Fruit fly (Drosophila melanogaster): ENCODE measurements around the gene Prx3.

The Prx3 gene

dm6 chr3R:17546115-17546705, at the start of gene Prx3:
TSS of gene Prx3 (minus strand) at chr3R:17546531.
- no peak for TF ChIP-seq psq (optimal IDR thresholded peaks at IDR 0.05)
- no peak for TF ChIP-seq usp (GFP tag; optimal IDR thresholded peaks at IDR 0.05)
- TF ChIP-seq CG8478 (optimal IDR thresholded peaks at IDR 0.05): no peak
- TF ChIP-seq Dll (optimal IDR thresholded peaks at IDR 0.05): no peak
- no peak for TF ChIP-seq EcR (GFP tag; optimal IDR thresholded peaks at IDR 0.05)

- TF ChIP-seq EcR (GFP tag; optimal IDR thresholded peaks at IDR 0.05): no peak
- TF ChIP-seq usp (GFP tag; optimal IDR thresholded peaks at IDR 0.05): no peak
- TF ChIP-seq psq (optimal IDR thresholded peaks at IDR 0.05): no peak
- no peak for TF ChIP-seq pan (optimal IDR thresholded peaks at IDR 0.05)
Measured at dm6 chr3R:17595084-17595483, 48.8 kb upstream of the Prx3 start, which contains the start of gene Sgs5. TSS of gene Sgs5 (plus strand) at chr3R:17595362.

dm6 chr3R:17594086-17594485, 47.8 kb upstream of the Prx3 start, which contains the start of gene Sgs5bis:
TSS of gene Sgs5bis (plus strand) at chr3R:17594386.
- TF ChIP-seq CG8478 (optimal IDR thresholded peaks at IDR 0.05) (no peak), pan (optimal IDR thresholded peaks at IDR 0.05) (no peak), psq (optimal IDR thresholded peaks at IDR 0.05) (no peak), EcR (GFP tag; optimal IDR thresholded peaks at IDR 0.05) (no peak), usp (GFP tag; optimal IDR thresholded peaks at IDR 0.05) (no peak), Dll (optimal IDR thresholded peaks at IDR 0.05) (no peak)

dm6 chr3R:17593470-17593869, 47.1 kb upstream of the Prx3 start:
- TF ChIP-seq pan (optimal IDR thresholded peaks at IDR 0.05) (no peak), EcR (GFP tag; optimal IDR thresholded peaks at IDR 0.05) (no peak), Dll (optimal IDR thresholded peaks at IDR 0.05) (no peak), psq (optimal IDR thresholded peaks at IDR 0.05) (no peak), usp (GFP tag; optimal IDR thresholded peaks at IDR 0.05) (no peak), CG8478 (optimal IDR thresholded peaks at IDR 0.05) (no peak)

- TF ChIP-seq psq (optimal IDR thresholded peaks at IDR 0.05) (no peak), Dll (optimal IDR thresholded peaks at IDR 0.05) (no peak), CG8478 (optimal IDR thresholded peaks at IDR 0.05) (no peak), pan (optimal IDR thresholded peaks at IDR 0.05) (no peak), usp (GFP tag; optimal IDR thresholded peaks at IDR 0.05) (no peak), EcR (GFP tag; optimal IDR thresholded peaks at IDR 0.05) (no peak)
Measured at dm6 chr3R:17591831-17592230, 45.5 kb upstream of the Prx3 start.

- TF ChIP-seq CG8478 (optimal IDR thresholded peaks at IDR 0.05): no peak
- TF ChIP-seq pan (optimal IDR thresholded peaks at IDR 0.05): no peak
Measured at dm6 chr3R:17588805-17589204, 42.5 kb upstream of the Prx3 start.

dm6 chr3R:17583658-17584460, 37.5 kb upstream of the Prx3 start:
- no peak for TF ChIP-seq Dll (optimal IDR thresholded peaks at IDR 0.05)
- TF ChIP-seq EcR (GFP tag; optimal IDR thresholded peaks at IDR 0.05): no peak
- TF ChIP-seq usp (GFP tag; optimal IDR thresholded peaks at IDR 0.05): no peak
- TF ChIP-seq CG8478 (optimal IDR thresholded peaks at IDR 0.05): no peak
- no peak for TF ChIP-seq psq (optimal IDR thresholded peaks at IDR 0.05)
- TF ChIP-seq pan (optimal IDR thresholded peaks at IDR 0.05): no peak

dm6 chr3R:17566619-17567489, 20.5 kb upstream of the Prx3 start:
- TF ChIP-seq usp (GFP tag; optimal IDR thresholded peaks at IDR 0.05): no peak
- TF ChIP-seq pan (optimal IDR thresholded peaks at IDR 0.05): no peak
- no peak for TF ChIP-seq Dll (optimal IDR thresholded peaks at IDR 0.05)

dm6 chr3R:17564837-17565236, 18.5 kb upstream of the Prx3 start:
- no peak for TF ChIP-seq Dll (optimal IDR thresholded peaks at IDR 0.05)
- TF ChIP-seq pan (optimal IDR thresholded peaks at IDR 0.05): no peak
- TF ChIP-seq EcR (GFP tag; optimal IDR thresholded peaks at IDR 0.05): no peak
- TF ChIP-seq psq (optimal IDR thresholded peaks at IDR 0.05): no peak
- TF ChIP-seq CG8478 (optimal IDR thresholded peaks at IDR 0.05): no peak
- TF ChIP-seq usp (GFP tag; optimal IDR thresholded peaks at IDR 0.05): no peak

dm6 chr3R:17561175-17561574, 14.8 kb upstream of the Prx3 start:
- TF ChIP-seq CG8478 (optimal IDR thresholded peaks at IDR 0.05) (no peak), Dll (optimal IDR thresholded peaks at IDR 0.05) (no peak), EcR (GFP tag; optimal IDR thresholded peaks at IDR 0.05) (no peak), usp (GFP tag; optimal IDR thresholded peaks at IDR 0.05) (no peak), pan (optimal IDR thresholded peaks at IDR 0.05) (no peak), psq (optimal IDR thresholded peaks at IDR 0.05) (no peak)

- TF ChIP-seq psq (optimal IDR thresholded peaks at IDR 0.05) (no peak), usp (GFP tag; optimal IDR thresholded peaks at IDR 0.05) (no peak), EcR (GFP tag; optimal IDR thresholded peaks at IDR 0.05) (no peak), pan (optimal IDR thresholded peaks at IDR 0.05) (no peak), CG8478 (optimal IDR thresholded peaks at IDR 0.05) (no peak), Dll (optimal IDR thresholded peaks at IDR 0.05) (no peak)
Measured at dm6 chr3R:17558630-17559029, 12.3 kb upstream of the Prx3 start, which contains the start of gene Hmx. TSS of gene Hmx (plus strand) at chr3R:17558930.

dm6 chr3R:17557487-17557886, 11.2 kb upstream of the Prx3 start:
- TF ChIP-seq Dll (optimal IDR thresholded peaks at IDR 0.05) (peak; percentile 43), psq (optimal IDR thresholded peaks at IDR 0.05) (no peak)
